Worm (Caenorhabditis elegans) whole organism, young adult: ENCODE results near the gene F38A5.8.

Source experiments
- C17E4.6 ChIP-seq: fragments of 200-800 bp; sonication (Bioruptor generic); IDR thresholded peaks from 2 replicates; pipeline ENCODE4 v1.3.6; 2022; ENCODE audit warnings: missing genetic modification reagents, missing genetic modification characterization, missing compliant biosample characterization
- F23B12.7 ChIP-seq: sonication (generic microtip); optimal IDR thresholded peaks from 2 replicates; lab custom pipeline; 2017; ENCODE audit warnings: missing genetic modification characterization, mild to moderate bottlenecking, missing compliant biosample characterization, antibody characterized with exemption, moderate library complexity; ENCODE audit not compliant: insufficient read depth
- F33H1.4 ChIP-seq: fragments of 200-800 bp; sonication (Bioruptor generic); IDR thresholded peaks from 2 replicates; pipeline ENCODE4 v1.3.6; 2022; ENCODE audit warnings: missing genetic modification reagents, missing genetic modification characterization, missing compliant biosample characterization
- F57A8.1 ChIP-seq: fragments of 200-800 bp; sonication (Bioruptor generic); optimal IDR thresholded peaks from 2 replicates; lab custom pipeline; 2018; ENCODE audit warnings: mild to moderate bottlenecking, missing genetic modification characterization, moderate library complexity, missing compliant biosample characterization
- F57C9.4 ChIP-seq: sonication (generic microtip); optimal IDR thresholded peaks from 2 replicates; lab custom pipeline; 2017; ENCODE audit warnings: mild to moderate bottlenecking, missing genetic modification characterization, missing compliant biosample characterization
- K12H6.12 ChIP-seq: fragments of 200-800 bp; sonication (Bioruptor generic); optimal IDR thresholded peaks from 2 replicates; lab custom pipeline; 2018; ENCODE audit warnings: mild to moderate bottlenecking, missing genetic modification characterization, missing compliant biosample characterization
- Y56A3A.18 ChIP-seq: fragments of 200-800 bp; sonication (Bioruptor generic); IDR thresholded peaks from 2 replicates; pipeline ENCODE4 v1.3.6; 2022; ENCODE audit warnings: missing genetic modification reagents, missing genetic modification characterization, missing compliant biosample characterization
- Y67H2A.10 ChIP-seq: fragments of 200-800 bp; sonication (Bioruptor generic); conservative IDR thresholded peaks from 2 replicates; pipeline ENCODE4 v1.3.6; 2022; ENCODE audit warnings: missing genetic modification reagents, missing genetic modification characterization, missing compliant biosample characterization
- Y95B8A.8 ChIP-seq: fragments of 200-800 bp; sonication (Bioruptor generic); IDR thresholded peaks from 2 replicates; pipeline ENCODE4 v1.3.6; 2022; ENCODE audit warnings: missing genetic modification reagents, missing genetic modification characterization, missing compliant biosample characterization
- ama-1 ChIP-seq, 3 experiments: fragments of 150-350 bp in 1 of 3; sonication (generic microtip) in 2 of 3; optimal IDR thresholded peaks; 2 replicates each; lab custom pipeline; 2014 to 2018; ENCODE audit warnings: missing biosample characterization in 2 of 3, missing genetic modification characterization in 2 of 3, missing genetic modification reagents in 2 of 3
- aptf-3 ChIP-seq: fragments of 200-800 bp; sonication (Bioruptor generic); IDR thresholded peaks from 2 replicates; pipeline ENCODE4 v1.3.6; 2022; ENCODE audit warnings: missing genetic modification characterization, missing compliant biosample characterization
- cebp-2 ChIP-seq: fragments of 200-800 bp; sonication (Bioruptor generic); IDR thresholded peaks from 2 replicates; pipeline ENCODE4 v1.3.6; 2022; ENCODE audit warnings: missing genetic modification characterization, missing compliant biosample characterization
- ceh-58 ChIP-seq: fragments of 200-800 bp; sonication (Bioruptor generic); IDR thresholded peaks from 2 replicates; pipeline ENCODE4 v1.3.6; 2022; ENCODE audit warnings: missing genetic modification characterization, missing compliant biosample characterization
- ceh-79 ChIP-seq: sonication (generic microtip); optimal IDR thresholded peaks from 2 replicates; lab custom pipeline; 2017; ENCODE audit warnings: mild to moderate bottlenecking, missing genetic modification characterization, missing compliant biosample characterization
- die-1 ChIP-seq: sonication (generic microtip); optimal IDR thresholded peaks from 2 replicates; lab custom pipeline; 2016; ENCODE audit warnings: missing genotype, mild to moderate bottlenecking, missing genetic modification characterization, missing compliant biosample characterization
- ekl-4 ChIP-seq: fragments of 200-800 bp; sonication (Bioruptor generic); IDR thresholded peaks from 2 replicates; pipeline ENCODE4 v1.3.6; 2022; ENCODE audit warnings: missing genetic modification reagents, missing genetic modification characterization, missing compliant biosample characterization
- ets-4 ChIP-seq: fragments of 200-800 bp; sonication (Bioruptor generic); optimal IDR thresholded peaks from 2 replicates; lab custom pipeline; 2018; ENCODE audit warnings: mild to moderate bottlenecking, missing genetic modification characterization, missing compliant biosample characterization
- him-1 ChIP-seq: sonication (generic microtip); optimal IDR thresholded peaks from 2 replicates; lab custom pipeline; 2016; ENCODE audit warnings: missing genotype, missing genetic modification reagents, missing genetic modification characterization, missing compliant biosample characterization
- hmg-20 ChIP-seq: fragments of 200-800 bp; sonication (Bioruptor generic); IDR thresholded peaks from 2 replicates; pipeline ENCODE4 v1.3.6; 2022; ENCODE audit warnings: missing genetic modification reagents, missing genetic modification characterization, missing compliant biosample characterization
- lag-1 ChIP-seq: fragments of 200-800 bp; sonication (Bioruptor generic); IDR thresholded peaks from 2 replicates; pipeline ENCODE4 v1.3.6; 2022; ENCODE audit warnings: missing genetic modification reagents, missing genetic modification characterization, missing compliant biosample characterization
- let-607 ChIP-seq, 2 experiments: fragments of 200-800 bp in 1 of 2; sonication (Bioruptor generic) in 1 of 2; sonication (generic microtip) in 1 of 2; optimal IDR thresholded peaks; 2 replicates each; lab custom pipeline; 2016 to 2018; ENCODE audit warnings: mild to moderate bottlenecking in 2 of 2, missing compliant biosample characterization in 2 of 2, missing genetic modification characterization in 2 of 2, moderate library complexity in 2 of 2, missing genotype in 1 of 2
- lin-40 ChIP-seq: sonication (generic microtip); optimal IDR thresholded peaks from 2 replicates; lab custom pipeline; 2016; ENCODE audit warnings: missing genetic modification characterization, mild to moderate bottlenecking, missing compliant biosample characterization, missing genotype, missing genetic modification reagents
- lsl-1 ChIP-seq: fragments of 200-800 bp; sonication (Bioruptor generic); optimal IDR thresholded peaks from 2 replicates; lab custom pipeline; 2018; ENCODE audit warnings: mild to moderate bottlenecking, missing genetic modification characterization, moderate library complexity, missing compliant biosample characterization
- madf-3 ChIP-seq: fragments of 200-800 bp; sonication (Bioruptor generic); IDR thresholded peaks from 2 replicates; pipeline ENCODE4 v1.3.6; 2022; ENCODE audit warnings: missing genetic modification reagents, missing genetic modification characterization, missing compliant biosample characterization
- mes-4 ChIP-seq: sonication (generic microtip); optimal IDR thresholded peaks from 2 replicates; lab custom pipeline; 2016; ENCODE audit warnings: missing genotype, missing genetic modification characterization, missing compliant biosample characterization
- nfya-1 ChIP-seq: sonication (generic microtip); optimal IDR thresholded peaks from 2 replicates; lab custom pipeline; 2017; ENCODE audit warnings: antibody characterized with exemption, missing compliant biosample characterization, missing genetic modification characterization, borderline replicate concordance; ENCODE audit not compliant: insufficient read depth
- nhr-27 ChIP-seq: fragments of 200-800 bp; sonication (Bioruptor generic); optimal IDR thresholded peaks from 2 replicates; lab custom pipeline; 2018; ENCODE audit warnings: mild to moderate bottlenecking, missing genetic modification characterization, moderate library complexity, missing compliant biosample characterization
- nhr-80 ChIP-seq: sonication (generic microtip); optimal IDR thresholded peaks from 2 replicates; lab custom pipeline; 2016; ENCODE audit warnings: missing genetic modification characterization, missing compliant biosample characterization
- nhr-90 ChIP-seq: sonication (generic microtip); optimal IDR thresholded peaks from 2 replicates; lab custom pipeline; 2016; ENCODE audit warnings: missing genotype, mild to moderate bottlenecking, missing genetic modification characterization, missing compliant biosample characterization
- pbrm-1 ChIP-seq: fragments of 200-800 bp; sonication (Bioruptor generic); IDR thresholded peaks from 2 replicates; pipeline ENCODE4 v1.3.6; 2022; ENCODE audit warnings: missing genetic modification reagents, missing genetic modification characterization, missing compliant biosample characterization
- pha-4 ChIP-seq: fragments of 150-350 bp; sonication (generic microtip); optimal IDR thresholded peaks from 2 replicates; lab custom pipeline; 2014; ENCODE audit warnings: missing biosample characterization, missing genetic modification reagents, missing genetic modification characterization
- sdz-38 ChIP-seq: sonication (generic microtip); optimal IDR thresholded peaks from 2 replicates; lab custom pipeline; 2016; ENCODE audit warnings: missing genotype, missing genetic modification characterization, missing compliant biosample characterization
- snpc-1.3 ChIP-seq: sonication (generic microtip); optimal IDR thresholded peaks from 2 replicates; lab custom pipeline; 2017; ENCODE audit warnings: missing genetic modification characterization, mild to moderate bottlenecking, missing compliant biosample characterization, antibody characterized with exemption, moderate library complexity, missing genotype, missing genetic modification reagents; ENCODE audit not compliant: insufficient read depth
- snpc-3.4 ChIP-seq: sonication (generic microtip); optimal IDR thresholded peaks from 2 replicates; lab custom pipeline; 2017; ENCODE audit warnings: missing genetic modification characterization, mild to moderate bottlenecking, missing compliant biosample characterization, antibody characterized with exemption, moderate library complexity, missing genotype, missing genetic modification reagents
- snpc-4 ChIP-seq, 5 experiments: fragments of 150-350 bp in 1 of 5; sonication (generic microtip) in 4 of 5; optimal IDR thresholded peaks; 2 replicates each; lab custom pipeline; 2014 to 2018; ENCODE audit warnings: missing genetic modification characterization in 5 of 5, missing biosample characterization in 3 of 5, antibody characterized with exemption in 2 of 5, mild to moderate bottlenecking in 2 of 5, missing compliant biosample characterization in 2 of 5, missing genotype in 2 of 5, moderate library complexity in 2 of 5, missing genetic modification reagents in 1 of 5
- unc-130 ChIP-seq: sonication (generic microtip); optimal IDR thresholded peaks from 2 replicates; lab custom pipeline; 2016; ENCODE audit warnings: missing genetic modification reagents, missing genetic modification characterization, missing compliant biosample characterization
- zfh-2 ChIP-seq: fragments of 200-800 bp; sonication (Bioruptor generic); conservative IDR thresholded peaks from 2 replicates; pipeline ENCODE4 v1.3.6; 2022; ENCODE audit warnings: missing genetic modification reagents, missing genetic modification characterization, missing compliant biosample characterization
- ztf-18 ChIP-seq: sonication (generic microtip); optimal IDR thresholded peaks from 2 replicates; lab custom pipeline; 2016; ENCODE audit warnings: missing genotype, mild to moderate bottlenecking, missing genetic modification characterization, missing compliant biosample characterization
- ztf-6 ChIP-seq: fragments of 200-800 bp; sonication (Bioruptor generic); IDR thresholded peaks from 2 replicates; pipeline ENCODE4 v1.3.6; 2022; ENCODE audit warnings: missing genetic modification reagents, missing genetic modification characterization, missing compliant biosample characterization

Gene F38A5.8

ce11 chrIV:6631704-6632272 lies 32.2 kb downstream of the F38A5.8 start, which contains the start of the genes cest-5.1 and C01B10.9 (continued):
- TF ChIP-seq F23B12.7 (tag; lab: Kevin White, UChicago) (no peak), hmg-20 (GFP tag; lab: Robert Waterston, UW) (no peak), ceh-58 (GFP tag; lab: Robert Waterston, UW) (no peak), nfya-1 (no peak), ekl-4 (no peak), zfh-2 (GFP tag; lab: Robert Waterston, UW) (no peak), die-1 (tag; lab: Kevin White, UChicago) (no peak), aptf-3 (GFP tag; lab: Robert Waterston, UW) (no peak), sdz-38 (no peak), nhr-27 (tag; lab: Kevin White, UChicago) (no peak), Y95B8A.8 (no peak), nhr-90 (tag; lab: Kevin White, UChicago) (no peak), snpc-3.4 (tag; lab: Kevin White, UChicago) (peak; percentile 50), ceh-79 (tag; lab: Kevin White, UChicago) (no peak), F57C9.4 (no peak), lsl-1 (GFP tag; lab: Kevin White, UChicago) (no peak), cebp-2 (GFP tag; lab: Robert Waterston, UW) (no peak), K12H6.12 (peak; percentile 48), pha-4 (tag; lab: Kevin White, UChicago) (no peak), F33H1.4 (GFP tag; lab: Robert Waterston, UW) (no peak; the same call in none of the 2 replicates), unc-130 (GFP tag; lab: Kevin White, UChicago) (peak; percentile 87), madf-3 (GFP tag; lab: Robert Waterston, UW) (no peak), let-607 (tag; optimal IDR thresholded peaks at IDR 0.05; lab: Kevin White, UChicago) (peak in 1 of 2 experiments; percentile 41), ztf-6 (GFP tag; lab: Robert Waterston, UW) (no peak), lin-40 (tag; lab: Kevin White, UChicago) (peak; percentile 45), ztf-18 (tag; lab: Kevin White, UChicago) (no peak), lag-1 (GFP tag; lab: Robert Waterston, UW) (no peak), pbrm-1 (GFP tag; lab: Robert Waterston, UW) (no peak), F57A8.1 (GFP tag; lab: Kevin White, UChicago) (no peak), Y56A3A.18 (GFP tag; lab: Robert Waterston, UW) (no peak), snpc-1.3 (tag; lab: Kevin White, UChicago) (peak; percentile 35), mes-4 (no peak), Y67H2A.10 (peak; percentile 18; the same call in 1 of the 2 replicates), ama-1 (optimal IDR thresholded peaks at IDR 0.05; lab: Kevin White, UChicago) (no peak), ama-1 (GFP tag; optimal IDR thresholded peaks at IDR 0.05; lab: Kevin White, UChicago) (no peak), nhr-80 (tag; lab: Kevin White, UChicago) (peak; percentile 15), C17E4.6 (GFP tag; lab: Robert Waterston, UW) (no peak)

- no peak for TF ChIP-seq him-1
- TF ChIP-seq ets-4 (GFP tag; lab: Kevin White, UChicago): no peak
- TF ChIP-seq snpc-4 (GFP tag; optimal IDR thresholded peaks at IDR 0.05; lab: Kevin White, UChicago): no peak
- TF ChIP-seq snpc-4 (tag; optimal IDR thresholded peaks at IDR 0.05; lab: Kevin White, UChicago): peak in 1 of 4 experiments; percentile 55
These were observed 35.2 kb downstream of the F38A5.8 start, which contains the start of gene metl-13 for ce11 chrIV:6634789-6635188. metl-13 (plus strand) TSS chrIV:6635089.
